Worm (Caenorhabditis elegans) whole organism, L4 larva: ENCODE results near the gene trpp-3.

Experiments used
- T20F7.1 ChIP-seq: fragments of 200-800 bp; sonication (Bioruptor generic); optimal IDR thresholded peaks from 2 replicates; lab custom pipeline; 2018; ENCODE audit warnings: mild to moderate bottlenecking, missing genetic modification characterization, missing compliant biosample characterization
- T26A8.4 ChIP-seq: fragments of 200-800 bp; sonication (Bioruptor generic); IDR thresholded peaks from 2 replicates; pipeline ENCODE4 v1.3.6; 2022; ENCODE audit warnings: missing genetic modification characterization, missing compliant biosample characterization
- Y48G9A.11 ChIP-seq: fragments of 200-800 bp; sonication (Bioruptor generic); IDR thresholded peaks from 2 replicates; pipeline ENCODE4 v1.3.6; 2022; ENCODE audit warnings: missing genetic modification reagents, missing genetic modification characterization, missing compliant biosample characterization
- ZK337.2 ChIP-seq: fragments of 200-800 bp; sonication (Bioruptor generic); IDR thresholded peaks from 2 replicates; pipeline ENCODE4 v1.3.6; 2022; ENCODE audit warnings: missing genetic modification reagents, missing genetic modification characterization, missing compliant biosample characterization
- ZK546.5 ChIP-seq, 2 experiments: sonication (generic microtip); optimal IDR thresholded peaks; 2 replicates each; lab custom pipeline; 2017; ENCODE audit warnings: missing biosample characterization in 2 of 2, missing genetic modification characterization in 2 of 2
- arid-1 ChIP-seq: fragments of 200-800 bp; sonication (Bioruptor generic); conservative IDR thresholded peaks from 2 replicates; pipeline ENCODE4 v1.3.6; 2022; ENCODE audit warnings: missing genetic modification reagents, missing genetic modification characterization, missing compliant biosample characterization
- attf-4 ChIP-seq: sonication (generic microtip); optimal IDR thresholded peaks from 3 replicates; lab custom pipeline; 2017; ENCODE audit warnings: missing biosample characterization, missing genetic modification characterization
- ceh-20 ChIP-seq: fragments of 200-800 bp; sonication (Bioruptor generic); IDR thresholded peaks from 2 replicates; pipeline ENCODE4 v1.3.6; 2022; ENCODE audit warnings: missing genetic modification reagents, missing genetic modification characterization, missing compliant biosample characterization
- ceh-28 ChIP-seq: fragments of 150-350 bp; optimal IDR thresholded peaks from 2 replicates; lab custom pipeline; 2014; ENCODE audit warnings: missing biosample characterization, missing genetic modification reagents, missing genetic modification characterization
- ceh-44 ChIP-seq: fragments of 200-800 bp; sonication (Bioruptor generic); IDR thresholded peaks from 2 replicates; pipeline ENCODE4 v1.3.6; 2022; ENCODE audit warnings: missing genetic modification reagents, missing genetic modification characterization, missing compliant biosample characterization
- ceh-62 ChIP-seq: sonication (generic microtip); optimal IDR thresholded peaks from 2 replicates; lab custom pipeline; 2017; ENCODE audit warnings: missing biosample characterization, missing genetic modification characterization
- ctbp-1 ChIP-seq: fragments of 200-800 bp; sonication (Bioruptor generic); IDR thresholded peaks from 2 replicates; pipeline ENCODE4 v1.3.6; 2022; ENCODE audit warnings: missing genetic modification reagents, missing genetic modification characterization, missing compliant biosample characterization
- daf-16 ChIP-seq, 3 experiments: sonication (generic microtip); optimal IDR thresholded peaks; 2 replicates each; lab custom pipeline; 2016 to 2017; ENCODE audit warnings: missing genetic modification characterization in 3 of 3, missing genetic modification reagents in 3 of 3, mild to moderate bottlenecking in 2 of 3, missing compliant biosample characterization in 2 of 3, missing biosample characterization in 1 of 3, moderate library complexity in 1 of 3
- daf-19 ChIP-seq: fragments of 200-800 bp; sonication (Bioruptor generic); conservative IDR thresholded peaks from 2 replicates; pipeline ENCODE4 v1.3.6; 2022; ENCODE audit warnings: missing genetic modification characterization, missing compliant biosample characterization
- dmd-6 ChIP-seq: fragments of 200-800 bp; sonication (Bioruptor generic); IDR thresholded peaks from 2 replicates; pipeline ENCODE4 v1.3.6; 2022; ENCODE audit warnings: missing genetic modification reagents, missing genetic modification characterization, missing compliant biosample characterization
- dmd-8 ChIP-seq: fragments of 200-800 bp; sonication (Bioruptor generic); IDR thresholded peaks from 2 replicates; pipeline ENCODE4 v1.3.6; 2022; ENCODE audit warnings: missing genetic modification characterization, missing compliant biosample characterization
- dpl-1 ChIP-seq: fragments of 150-350 bp; optimal IDR thresholded peaks from 2 replicates; lab custom pipeline; 2014; ENCODE audit warnings: missing biosample characterization, missing genetic modification reagents, missing genetic modification characterization
- dve-1 ChIP-seq: sonication (generic microtip); optimal IDR thresholded peaks from 2 replicates; lab custom pipeline; 2017; ENCODE audit warnings: antibody characterized with exemption, mild to moderate bottlenecking, missing genetic modification characterization, missing compliant biosample characterization; ENCODE audit not compliant: insufficient read depth
- egl-43 ChIP-seq: fragments of 200-800 bp; sonication (Bioruptor generic); IDR thresholded peaks from 2 replicates; pipeline ENCODE4 v1.3.6; 2022; ENCODE audit warnings: missing genetic modification reagents, missing genetic modification characterization, missing compliant biosample characterization
- fkh-10 ChIP-seq: fragments of 150-350 bp; optimal IDR thresholded peaks from 2 replicates; lab custom pipeline; 2014; ENCODE audit warnings: missing biosample characterization, missing genetic modification reagents, missing genetic modification characterization
- gei-8 ChIP-seq: fragments of 200-800 bp; sonication (Bioruptor generic); optimal IDR thresholded peaks from 2 replicates; lab custom pipeline; 2018; ENCODE audit warnings: mild to moderate bottlenecking, missing genetic modification characterization, missing compliant biosample characterization
- hlh-30 ChIP-seq: sonication (generic microtip); optimal IDR thresholded peaks from 2 replicates; lab custom pipeline; 2017; ENCODE audit warnings: antibody characterized with exemption, mild to moderate bottlenecking, missing genetic modification characterization, missing compliant biosample characterization; ENCODE audit not compliant: insufficient read depth
- hmg-1.1 ChIP-seq: fragments of 200-800 bp; sonication (Bioruptor generic); IDR thresholded peaks from 2 replicates; pipeline ENCODE4 v1.3.6; 2022; ENCODE audit warnings: missing genetic modification reagents, missing genetic modification characterization, missing compliant biosample characterization
- lin-1 ChIP-seq: fragments of 200-800 bp; sonication (Bioruptor generic); IDR thresholded peaks from 2 replicates; pipeline ENCODE4 v1.3.6; 2022; ENCODE audit warnings: missing genetic modification reagents, missing genetic modification characterization, missing compliant biosample characterization
- lin-29 ChIP-seq: fragments of 200-800 bp; sonication (Bioruptor generic); IDR thresholded peaks from 2 replicates; pipeline ENCODE4 v1.3.6; 2022; ENCODE audit warnings: missing genetic modification reagents, missing genetic modification characterization, missing compliant biosample characterization
- lir-3 ChIP-seq: sonication (generic microtip); optimal IDR thresholded peaks from 2 replicates; lab custom pipeline; 2016; ENCODE audit warnings: mild to moderate bottlenecking, missing genetic modification characterization, missing compliant biosample characterization
- mdl-1 ChIP-seq, 2 experiments: fragments of 150-350 bp in 1 of 2; sonication (generic microtip) in 1 of 2; optimal IDR thresholded peaks; 2 replicates each; lab custom pipeline; 2014 to 2017; ENCODE audit warnings: missing biosample characterization in 2 of 2, missing genetic modification characterization in 2 of 2
- mdt-29 ChIP-seq: fragments of 200-800 bp; sonication (Bioruptor generic); IDR thresholded peaks from 2 replicates; pipeline ENCODE4 v1.3.6; 2022; ENCODE audit warnings: missing genetic modification reagents, missing genetic modification characterization, missing compliant biosample characterization
- mep-1 ChIP-seq: fragments of 150-350 bp; sonication (generic microtip); optimal IDR thresholded peaks from 3 replicates; lab custom pipeline; 2014; ENCODE audit warnings: missing biosample characterization, missing genetic modification characterization
- mxl-3 ChIP-seq: fragments of 200-800 bp; sonication (Bioruptor generic); optimal IDR thresholded peaks from 2 replicates; lab custom pipeline; 2018; ENCODE audit warnings: mild to moderate bottlenecking, missing genetic modification characterization, missing compliant biosample characterization
- nhr-10 ChIP-seq: fragments of 150-350 bp; optimal IDR thresholded peaks from 2 replicates; lab custom pipeline; 2014; ENCODE audit warnings: missing biosample characterization, missing genetic modification characterization
- nhr-28 ChIP-seq: fragments of 150-350 bp; optimal IDR thresholded peaks from 2 replicates; lab custom pipeline; 2014; ENCODE audit warnings: missing biosample characterization, missing genetic modification characterization
- nhr-41 ChIP-seq: fragments of 200-800 bp; sonication (Bioruptor generic); IDR thresholded peaks from 2 replicates; pipeline ENCODE4 v1.3.6; 2022; ENCODE audit warnings: missing genetic modification reagents, missing genetic modification characterization, missing compliant biosample characterization
- nhr-48 ChIP-seq: sonication (generic microtip); optimal IDR thresholded peaks from 2 replicates; lab custom pipeline; 2016; ENCODE audit warnings: mild to moderate bottlenecking, missing genetic modification characterization, missing compliant biosample characterization
- nhr-76 ChIP-seq: fragments of 150-350 bp; optimal IDR thresholded peaks from 2 replicates; lab custom pipeline; 2014; ENCODE audit warnings: missing biosample characterization, missing genetic modification characterization
- nhr-77 ChIP-seq: fragments of 150-350 bp; optimal IDR thresholded peaks from 2 replicates; lab custom pipeline; 2014; ENCODE audit warnings: missing biosample characterization, missing genetic modification characterization
- pqm-1 ChIP-seq: sonication (generic microtip); optimal IDR thresholded peaks from 2 replicates; lab custom pipeline; 2017; ENCODE audit warnings: missing biosample characterization, missing genetic modification characterization
- saeg-2 ChIP-seq: fragments of 200-800 bp; sonication (Bioruptor generic); IDR thresholded peaks from 2 replicates; pipeline ENCODE4 v1.3.6; 2022; ENCODE audit warnings: missing genetic modification reagents, missing genetic modification characterization, missing compliant biosample characterization
- skn-1 ChIP-seq: fragments of 150-350 bp; optimal IDR thresholded peaks from 2 replicates; lab custom pipeline; 2014; ENCODE audit warnings: missing biosample characterization, missing genetic modification characterization
- snpc-4 ChIP-seq: fragments of 150-350 bp; optimal IDR thresholded peaks from 2 replicates; lab custom pipeline; 2014; ENCODE audit warnings: missing biosample characterization, missing genetic modification characterization
- spr-3 ChIP-seq: fragments of 200-800 bp; sonication (Bioruptor generic); optimal IDR thresholded peaks from 2 replicates; lab custom pipeline; 2018; ENCODE audit warnings: mild to moderate bottlenecking, missing genetic modification characterization, missing compliant biosample characterization
- tag-97 ChIP-seq: fragments of 200-800 bp; sonication (Bioruptor generic); IDR thresholded peaks from 2 replicates; pipeline ENCODE4 v1.3.6; 2022; ENCODE audit warnings: missing genetic modification characterization, missing compliant biosample characterization
- tra-1 ChIP-seq: fragments of 200-800 bp; sonication (Bioruptor generic); IDR thresholded peaks from 2 replicates; pipeline ENCODE4 v1.3.6; 2022; ENCODE audit warnings: missing genetic modification reagents, missing genetic modification characterization, missing compliant biosample characterization
- unc-39 ChIP-seq: sonication (generic microtip); optimal IDR thresholded peaks from 2 replicates; lab custom pipeline; 2017; ENCODE audit warnings: missing biosample characterization, missing genetic modification characterization
- unc-62 ChIP-seq, 3 experiments: fragments of 150-350 bp in 1 of 3; sonication (generic microtip); optimal IDR thresholded peaks in 2 of 3; peaks in 1 of 3; 1 replicate in 1 of 3; 2 replicates in 2 of 3; lab custom pipeline; 2014 to 2017; ENCODE audit warnings: missing biosample characterization in 3 of 3, missing genetic modification characterization in 3 of 3, missing genetic modification reagents in 3 of 3, missing genotype in 1 of 3
- vab-7 ChIP-seq: fragments of 200-800 bp; sonication (Bioruptor generic); IDR thresholded peaks from 2 replicates; pipeline ENCODE4 v1.3.6; 2022; ENCODE audit warnings: missing genetic modification reagents, missing genetic modification characterization, missing compliant biosample characterization
- zfp-3 ChIP-seq: fragments of 200-800 bp; sonication (Bioruptor generic); conservative IDR thresholded peaks from 2 replicates; pipeline ENCODE4 v1.3.6; 2022; ENCODE audit warnings: missing genetic modification reagents, missing genetic modification characterization, missing compliant biosample characterization
- ztf-11 ChIP-seq: fragments of 150-350 bp; optimal IDR thresholded peaks from 2 replicates; lab custom pipeline; 2014; ENCODE audit warnings: missing biosample characterization, missing genetic modification characterization

trpp-3 gene

DNA sequence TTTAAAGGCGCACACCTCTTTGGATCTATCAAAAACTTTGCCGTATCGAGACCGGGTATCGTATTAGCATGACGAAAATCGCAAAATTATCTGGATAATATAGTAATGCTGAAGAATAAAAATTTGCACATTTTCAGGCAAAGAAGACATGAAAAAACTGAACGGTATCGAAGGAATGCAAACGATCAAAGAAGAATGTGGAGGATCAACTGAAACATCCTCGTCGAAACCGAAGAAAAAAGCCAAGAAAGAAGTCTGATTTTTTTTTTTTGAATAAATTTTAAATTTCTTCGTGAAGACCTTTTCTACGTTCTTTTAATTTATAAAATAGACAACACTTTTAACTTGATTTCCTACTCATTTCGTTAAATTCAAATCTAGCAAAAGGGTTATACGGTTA is 19.5 kb downstream of the trpp-3 start, which contains the start of gene ZK1098.12:
Gene ZK1098.12, plus strand, starts transcription at position 301 of the 400 bp plus-strand sequence.
- TF ChIP-seq nhr-10: no peak
- no peak for TF ChIP-seq unc-39 (tag; lab: Kevin White, UChicago)
- no peak for TF ChIP-seq daf-16 (GFP tag; optimal IDR thresholded peaks at IDR 0.05; lab: Kevin White, UChicago)
- no peak for TF ChIP-seq daf-16 (tag; optimal IDR thresholded peaks at IDR 0.05; lab: Kevin White, UChicago)
- TF ChIP-seq ceh-28 (tag; lab: Kevin White, UChicago): no peak
- TF ChIP-seq Y48G9A.11 (GFP tag; lab: Robert Waterston, UW): no peak
- TF ChIP-seq mep-1: no peak
- no peak for TF ChIP-seq lin-1
- no peak for TF ChIP-seq zfp-3
- TF ChIP-seq nhr-28: no peak
- no peak for TF ChIP-seq dpl-1
- TF ChIP-seq ceh-62 (tag; lab: Kevin White, UChicago): no peak
- TF ChIP-seq mdl-1 (tag; optimal IDR thresholded peaks at IDR 0.05; lab: Kevin White, UChicago): no peak
- no peak for TF ChIP-seq pqm-1 (tag; lab: Kevin White, UChicago)
- no peak for TF ChIP-seq spr-3 (GFP tag; lab: Kevin White, UChicago)
- no peak for TF ChIP-seq ceh-44 (GFP tag; lab: Robert Waterston, UW)
- TF ChIP-seq ztf-11 (tag; lab: Kevin White, UChicago): no peak
- no peak for TF ChIP-seq tag-97 (GFP tag; lab: Robert Waterston, UW)
- no peak for TF ChIP-seq daf-19 (GFP tag; lab: Robert Waterston, UW)
- no peak for TF ChIP-seq attf-4
- TF ChIP-seq dmd-6 (GFP tag; lab: Robert Waterston, UW): no peak

DNA sequence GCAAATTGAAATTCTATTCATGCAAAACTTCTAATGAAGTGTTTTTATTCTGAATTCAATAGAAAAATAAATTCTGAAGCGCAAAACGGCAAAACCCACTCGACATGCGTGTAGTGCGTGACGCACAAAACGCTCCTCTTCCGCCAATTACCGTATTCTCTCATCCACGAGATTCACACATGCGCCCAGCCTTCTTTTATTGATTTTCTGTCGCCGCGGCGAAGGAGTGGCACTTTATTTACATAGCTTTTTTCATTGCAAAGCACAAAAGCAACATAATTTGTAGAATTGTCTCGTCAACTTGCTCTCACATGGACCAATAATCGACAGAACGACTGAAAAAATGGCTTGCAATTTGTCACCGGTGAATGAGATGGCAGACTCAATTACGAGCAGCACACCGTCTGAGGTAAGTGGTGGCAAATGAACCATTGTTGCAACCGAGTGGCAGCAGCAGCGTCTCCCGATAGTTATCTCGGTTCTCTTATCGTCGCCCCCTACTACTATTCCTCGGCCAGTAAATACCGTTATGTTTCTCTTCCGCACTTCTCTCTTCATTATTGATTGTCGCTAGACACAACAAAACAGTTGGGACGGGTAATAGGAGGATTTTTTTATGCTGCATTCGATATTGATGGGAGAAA is 20.8 kb downstream of the trpp-3 start, which contains the start of gene unc-16:
Gene unc-16, plus strand, starts transcription at position 243 of the 644 bp plus-strand sequence.
- TF ChIP-seq ZK546.5 (tag; optimal IDR thresholded peaks at IDR 0.05; lab: Kevin White, UChicago) (peak in 1 of 2 experiments; percentile 9), gei-8 (no peak), nhr-76 (no peak), saeg-2 (no peak), hlh-30 (peak; percentile 98), T26A8.4 (GFP tag; lab: Robert Waterston, UW) (peak; percentile 80), lir-3 (no peak), ztf-11 (tag; lab: Kevin White, UChicago) (no peak), T20F7.1 (peak; percentile 82), nhr-48 (peak; percentile 45), tra-1 (no peak), hmg-1.1 (GFP tag; lab: Robert Waterston, UW) (peak; percentile 93), lin-29 (GFP tag; lab: Robert Waterston, UW) (0 out of 2 replicates have a peak, but pooled peaks have one; percentile 19), dve-1 (tag; lab: Kevin White, UChicago) (peak; percentile 80), fkh-10 (peak; percentile 91), mxl-3 (peak; percentile 89), skn-1 (tag; lab: Kevin White, UChicago) (no peak), ceh-20 (GFP tag; lab: Robert Waterston, UW) (peak; percentile 95; the same call in 1 of the 2 replicates), vab-7 (GFP tag; lab: Robert Waterston, UW) (peak; percentile 56), ZK337.2 (GFP tag; lab: Robert Waterston, UW) (0 out of 2 replicates have a peak, but pooled peaks have one; percentile 8), nhr-41 (no peak), egl-43 (GFP tag; lab: Robert Waterston, UW) (no peak; the same call in 1 of the 2 replicates), arid-1 (GFP tag; lab: Robert Waterston, UW) (peak; percentile 50; the same call in 1 of the 2 replicates), unc-62 (GFP tag; optimal IDR thresholded peaks at IDR 0.05 in 1 of 2; lab: Kevin White, UChicago) (peak in 1 of 2 experiments; percentile 64), unc-62 (tag; optimal IDR thresholded peaks at IDR 0.05; lab: Kevin White, UChicago) (no peak), mdt-29 (GFP tag; lab: Robert Waterston, UW) (0 out of 2 replicates have a peak, but pooled peaks have one; percentile 54), snpc-4 (tag; lab: Kevin White, UChicago) (no peak), nhr-77 (peak; percentile 50), dmd-8 (GFP tag; lab: Robert Waterston, UW) (no peak), Y48G9A.11 (GFP tag; lab: Robert Waterston, UW) (no peak), mdl-1 (tag; optimal IDR thresholded peaks at IDR 0.05; lab: Kevin White, UChicago) (peak; percentile 83 to 97), pqm-1 (tag; lab: Kevin White, UChicago) (peak; percentile 30), ceh-62 (tag; lab: Kevin White, UChicago) (no peak), ctbp-1 (peak; percentile 68; the same call in 1 of the 2 replicates)
